Worm (Caenorhabditis elegans): ENCODE measurements around the gene eif-2Bgamma.

The eif-2Bgamma gene

ce11 chrII:6940726-6941230, 26.7 kb downstream of the eif-2Bgamma start:
- peak; percentile 93 for TF ChIP-seq aha-1 (tag)
- no peak for TF ChIP-seq nhr-11 (tag; optimal IDR thresholded peaks at IDR 0.05)
- TF ChIP-seq nhr-10 (tag; optimal IDR thresholded peaks at IDR 0.05) = no peak
- TF ChIP-seq unc-62 (GFP tag; optimal IDR thresholded peaks at IDR 0.05 in 1 of 2) = peak in 1 of 2 experiments; percentile 49
- TF ChIP-seq unc-62 (tag; optimal IDR thresholded peaks at IDR 0.05) = no peak
- TF ChIP-seq zip-11 (GFP tag; IDR thresholded peaks at IDR 0.05) = no peak
- TF ChIP-seq unc-130 (GFP tag; optimal IDR thresholded peaks at IDR 0.05) = no peak
- no peak for TF ChIP-seq ceh-28 (tag; optimal IDR thresholded peaks at IDR 0.05)
- TF ChIP-seq zip-2 (tag; optimal IDR thresholded peaks at IDR 0.05) = no peak
- no peak for TF ChIP-seq mdl-1 (tag; optimal IDR thresholded peaks at IDR 0.05)
- no peak for TF ChIP-seq dmd-6 (GFP tag; IDR thresholded peaks at IDR 0.05)
- 0 out of 2 replicates have a peak, but pooled peaks have one; percentile 27 for TF ChIP-seq egl-43 (GFP tag; IDR thresholded peaks at IDR 0.05)
- TF ChIP-seq pqm-1 (tag; optimal IDR thresholded peaks at IDR 0.05) = no peak

- TF ChIP-seq nhr-111 (GFP tag; optimal IDR thresholded peaks at IDR 0.05) (no peak), lin-1 (GFP tag; IDR thresholded peaks at IDR 0.05) (no peak), ceh-44 (GFP tag; IDR thresholded peaks at IDR 0.05) (no peak), Y75B8A.6 (GFP tag; IDR thresholded peaks at IDR 0.05) (no peak), jun-1 (tag; optimal IDR thresholded peaks at IDR 0.05) (no peak), zfp-3 (GFP tag; conservative IDR thresholded peaks at IDR 0.05) (no peak)
Observed at ce11 chrII:6939873-6940272, 27.6 kb downstream of the eif-2Bgamma start.

- no peak for TF ChIP-seq tag-97 (GFP tag; IDR thresholded peaks at IDR 0.05)
- TF ChIP-seq aha-1 (tag) = peak; percentile 84
Observed at ce11 chrII:6937057-6937456, 30.4 kb downstream of the eif-2Bgamma start.

ce11 chrII:6936528-6936927, 30.9 kb downstream of the eif-2Bgamma start:
- peak; percentile 5 for TF ChIP-seq aha-1 (tag)
- TF ChIP-seq dpl-1 (GFP tag; optimal IDR thresholded peaks at IDR 0.05) = no peak
- no peak for TF ChIP-seq madf-9 (GFP tag; conservative IDR thresholded peaks at IDR 0.05)
- no peak for TF ChIP-seq pha-4 (GFP tag; IDR thresholded peaks at IDR 0.05)
- no peak for TF ChIP-seq pha-4 (tag; optimal IDR thresholded peaks at IDR 0.05)
- TF ChIP-seq spr-3 (GFP tag; optimal IDR thresholded peaks at IDR 0.05) = no peak
- TF ChIP-seq mes-2 (tag; optimal IDR thresholded peaks at IDR 0.05; ENCODE audit: poor library complexity, severe bottlenecking) = peak; percentile 14
- no peak for TF ChIP-seq ceh-44 (GFP tag; IDR thresholded peaks at IDR 0.05)
- TF ChIP-seq nhr-25 (tag; optimal IDR thresholded peaks at IDR 0.05; ENCODE audit: borderline replicate concordance, insufficient read depth) = no peak
- no peak for TF ChIP-seq Y48G9A.11 (GFP tag; IDR thresholded peaks at IDR 0.05)
- TF ChIP-seq nhr-42 (GFP tag; IDR thresholded peaks at IDR 0.05) = no peak
- no peak for TF ChIP-seq F10B5.3 (tag; optimal IDR thresholded peaks at IDR 0.05)
- TF ChIP-seq lin-39 (tag; optimal IDR thresholded peaks at IDR 0.05) = no peak
- no peak for TF ChIP-seq spr-1 (tag; optimal IDR thresholded peaks at IDR 0.05)
- no peak for TF ChIP-seq zfp-3 (GFP tag; conservative IDR thresholded peaks at IDR 0.05)
- no peak for TF ChIP-seq nhr-11 (tag; optimal IDR thresholded peaks at IDR 0.05)
- peak in 1 of 2 experiments; percentile 37 for TF ChIP-seq unc-62 (GFP tag; optimal IDR thresholded peaks at IDR 0.05 in 1 of 2)
- no peak for TF ChIP-seq unc-62 (tag; optimal IDR thresholded peaks at IDR 0.05)
- peak; percentile 65 for TF ChIP-seq pqm-1 (tag; optimal IDR thresholded peaks at IDR 0.05)
- TF ChIP-seq hlh-30 (tag; optimal IDR thresholded peaks at IDR 0.05; ENCODE audit: insufficient read depth) = no peak
- no peak for TF ChIP-seq mxl-2 (GFP tag; conservative IDR thresholded peaks at IDR 0.05)
- TF ChIP-seq nhr-28 (tag; optimal IDR thresholded peaks at IDR 0.05) = peak; percentile 23
- no peak for TF ChIP-seq F26F4.8 (GFP tag; conservative IDR thresholded peaks at IDR 0.05)
- no peak for TF ChIP-seq ceh-62 (tag; optimal IDR thresholded peaks at IDR 0.05)
